Worm (Caenorhabditis elegans) whole organism, mixed stage, embryonic: Measurements from ENCODE around the gene rab-21.

Experiments used
- M03D4.4 ChIP-seq: sonication (generic microtip); optimal IDR thresholded peaks from 2 replicates; lab custom pipeline; 2017; ENCODE audit warnings: mild to moderate bottlenecking, missing genetic modification characterization, missing compliant biosample characterization
- blmp-1 ChIP-seq: fragments of 150-350 bp; optimal IDR thresholded peaks from 2 replicates; lab custom pipeline; 2014; ENCODE audit warnings: missing biosample characterization, missing genetic modification characterization
- ceh-43 ChIP-seq: fragments of 200-800 bp; sonication (Bioruptor generic); optimal IDR thresholded peaks from 2 replicates; lab custom pipeline; 2018; ENCODE audit warnings: mild to moderate bottlenecking, missing genetic modification characterization, moderate library complexity, missing compliant biosample characterization
- ceh-83 ChIP-seq: fragments of 200-800 bp; sonication (Bioruptor generic); optimal IDR thresholded peaks from 2 replicates; lab custom pipeline; 2018; ENCODE audit warnings: mild to moderate bottlenecking, missing genetic modification characterization, missing compliant biosample characterization
- ces-1 ChIP-seq: fragments of 150-350 bp; optimal IDR thresholded peaks from 2 replicates; lab custom pipeline; 2014; ENCODE audit warnings: missing biosample characterization, missing genetic modification reagents, missing genetic modification characterization
- cnd-1 ChIP-seq: fragments of 200-800 bp; sonication (Bioruptor generic); optimal IDR thresholded peaks from 2 replicates; lab custom pipeline; 2018; ENCODE audit warnings: mild to moderate bottlenecking, missing genetic modification characterization, missing compliant biosample characterization
- drap-1 ChIP-seq: fragments of 200-800 bp; sonication (Bioruptor generic); optimal IDR thresholded peaks from 3 replicates; lab custom pipeline; 2018; ENCODE audit warnings: mild to moderate bottlenecking, missing genetic modification characterization, missing compliant biosample characterization
- elt-1 ChIP-seq: sonication (generic microtip); optimal IDR thresholded peaks from 2 replicates; lab custom pipeline; 2017; ENCODE audit warnings: missing genetic modification characterization, mild to moderate bottlenecking, missing compliant biosample characterization, antibody characterized with exemption, moderate library complexity, borderline replicate concordance; ENCODE audit not compliant: insufficient read depth
- elt-3 ChIP-seq: fragments of 150-350 bp; optimal IDR thresholded peaks from 2 replicates; lab custom pipeline; 2014; ENCODE audit warnings: missing biosample characterization, missing genetic modification characterization
- flh-1 ChIP-seq: fragments of 200-800 bp; sonication (Bioruptor generic); optimal IDR thresholded peaks from 2 replicates; lab custom pipeline; 2018; ENCODE audit warnings: mild to moderate bottlenecking, missing genetic modification characterization, moderate library complexity, missing compliant biosample characterization
- ham-2 ChIP-seq: fragments of 200-800 bp; sonication (Bioruptor generic); optimal IDR thresholded peaks from 2 replicates; lab custom pipeline; 2018; ENCODE audit warnings: mild to moderate bottlenecking, missing genetic modification characterization, missing compliant biosample characterization
- lin-13 ChIP-seq: fragments of 150-350 bp; optimal IDR thresholded peaks from 2 replicates; lab custom pipeline; 2014; ENCODE audit warnings: missing biosample characterization, missing genetic modification characterization
- lsy-2 ChIP-seq: fragments of 150-350 bp; optimal IDR thresholded peaks from 2 replicates; lab custom pipeline; 2014; ENCODE audit warnings: missing biosample characterization, missing genetic modification characterization
- mab-5 ChIP-seq: fragments of 150-350 bp; optimal IDR thresholded peaks from 2 replicates; lab custom pipeline; 2014; ENCODE audit warnings: missing biosample characterization, missing genetic modification characterization
- mep-1 ChIP-seq: fragments of 150-350 bp; optimal IDR thresholded peaks from 2 replicates; lab custom pipeline; 2017; ENCODE audit warnings: missing biosample characterization, missing genetic modification reagents, missing genetic modification characterization, inconsistent platforms
- mls-2 ChIP-seq: sonication (generic microtip); optimal IDR thresholded peaks from 2 replicates; lab custom pipeline; 2016; ENCODE audit warnings: mild to moderate bottlenecking, missing genetic modification characterization, moderate library complexity, missing compliant biosample characterization
- nhr-12 ChIP-seq: fragments of 150-350 bp; optimal IDR thresholded peaks from 2 replicates; lab custom pipeline; 2014; ENCODE audit warnings: missing biosample characterization, missing genetic modification characterization
- nhr-2 ChIP-seq: fragments of 150-350 bp; optimal IDR thresholded peaks from 2 replicates; lab custom pipeline; 2014; ENCODE audit warnings: missing biosample characterization, missing genetic modification characterization
- nhr-237 ChIP-seq: fragments of 150-350 bp; optimal IDR thresholded peaks from 2 replicates; lab custom pipeline; 2014; ENCODE audit warnings: missing biosample characterization, missing genetic modification characterization
- nhr-76 ChIP-seq: sonication (generic microtip); optimal IDR thresholded peaks from 2 replicates; lab custom pipeline; 2017; ENCODE audit warnings: missing biosample characterization, missing genetic modification characterization
- pha-4 ChIP-seq: fragments of 150-350 bp; optimal IDR thresholded peaks from 2 replicates; lab custom pipeline; 2018; ENCODE audit warnings: missing biosample characterization, missing genetic modification reagents, missing genetic modification characterization
- sem-2 ChIP-seq: fragments of 200-800 bp; sonication (Bioruptor generic); optimal IDR thresholded peaks from 2 replicates; lab custom pipeline; 2018; ENCODE audit warnings: mild to moderate bottlenecking, missing genetic modification characterization, missing compliant biosample characterization
- snpc-4 ChIP-seq: fragments of 150-350 bp; optimal IDR thresholded peaks from 2 replicates; lab custom pipeline; 2014; ENCODE audit warnings: missing biosample characterization, missing genetic modification characterization
- sptf-1 ChIP-seq: sonication (generic microtip); optimal IDR thresholded peaks from 2 replicates; lab custom pipeline; 2017; ENCODE audit warnings: mild to moderate bottlenecking, missing genetic modification characterization, moderate library complexity, missing compliant biosample characterization
- unc-120 ChIP-seq: sonication (generic microtip); optimal IDR thresholded peaks from 2 replicates; lab custom pipeline; 2017; ENCODE audit warnings: missing genetic modification characterization, missing compliant biosample characterization; ENCODE audit not compliant: poor library complexity, severe bottlenecking
- unc-62 ChIP-seq: fragments of 150-350 bp; optimal IDR thresholded peaks from 2 replicates; lab custom pipeline; 2014; ENCODE audit warnings: missing biosample characterization, missing genetic modification reagents, missing genetic modification characterization
- zip-8 ChIP-seq: fragments of 150-350 bp; optimal IDR thresholded peaks from 2 replicates; lab custom pipeline; 2014; ENCODE audit warnings: missing biosample characterization, missing genetic modification characterization
- ztf-11 ChIP-seq: fragments of 150-350 bp; optimal IDR thresholded peaks from 2 replicates; lab custom pipeline; 2014; ENCODE audit warnings: missing biosample characterization, missing genetic modification characterization

The rab-21 gene

ce11 chrII:8746298-8746775 lies 31.5 kb upstream of the rab-21 start:
- TF ChIP-seq nhr-2 (tag; lab: Kevin White, UChicago): no peak
- no peak for TF ChIP-seq zip-8 (tag; lab: Kevin White, UChicago)
- no peak for TF ChIP-seq sptf-1 (tag; lab: Kevin White, UChicago)
- no peak for TF ChIP-seq unc-62 (GFP tag; lab: Kevin White, UChicago)
- no peak for TF ChIP-seq ceh-83 (GFP tag; lab: Kevin White, UChicago)
- no peak for TF ChIP-seq lin-13 (tag; lab: Kevin White, UChicago)
- TF ChIP-seq nhr-12 (tag; lab: Kevin White, UChicago): no peak
- TF ChIP-seq M03D4.4 (tag; lab: Kevin White, UChicago): no peak
- no peak for TF ChIP-seq snpc-4 (tag; lab: Kevin White, UChicago)
- no peak for TF ChIP-seq mep-1
- TF ChIP-seq ces-1 (GFP tag; lab: Kevin White, UChicago): no peak
- TF ChIP-seq elt-1: no peak

- TF ChIP-seq ztf-11: no peak
- TF ChIP-seq pha-4 (tag; lab: Kevin White, UChicago): no peak
- no peak for TF ChIP-seq nhr-237 (tag; lab: Kevin White, UChicago)
- TF ChIP-seq cnd-1 (tag; lab: Kevin White, UChicago): no peak
- no peak for TF ChIP-seq zip-8 (tag; lab: Kevin White, UChicago)
- TF ChIP-seq sem-2 (GFP tag; lab: Kevin White, UChicago): no peak
- TF ChIP-seq unc-62 (GFP tag; lab: Kevin White, UChicago): no peak
- no peak for TF ChIP-seq lsy-2
- no peak for TF ChIP-seq ceh-83 (GFP tag; lab: Kevin White, UChicago)
- TF ChIP-seq unc-120 (tag; lab: Kevin White, UChicago): no peak
- no peak for TF ChIP-seq snpc-4 (tag; lab: Kevin White, UChicago)
- TF ChIP-seq nhr-2 (tag; lab: Kevin White, UChicago): no peak
- TF ChIP-seq ham-2 (GFP tag; lab: Kevin White, UChicago): no peak
- no peak for TF ChIP-seq blmp-1 (tag; lab: Kevin White, UChicago)
- TF ChIP-seq mab-5: no peak
- no peak for TF ChIP-seq flh-1 (GFP tag; lab: Kevin White, UChicago)
These were observed 30.9 kb upstream of the rab-21 start for ce11 chrII:8745449-8746297.

- TF ChIP-seq mls-2 (tag; lab: Kevin White, UChicago) (no peak), unc-62 (GFP tag; lab: Kevin White, UChicago) (no peak), drap-1 (no peak), snpc-4 (tag; lab: Kevin White, UChicago) (no peak), elt-3 (no peak), ham-2 (GFP tag; lab: Kevin White, UChicago) (no peak), zip-8 (tag; lab: Kevin White, UChicago) (no peak), nhr-237 (tag; lab: Kevin White, UChicago) (no peak), mab-5 (no peak), flh-1 (GFP tag; lab: Kevin White, UChicago) (no peak), lin-13 (tag; lab: Kevin White, UChicago) (no peak), ztf-11 (no peak), nhr-76 (tag; lab: Kevin White, UChicago) (no peak), ceh-83 (GFP tag; lab: Kevin White, UChicago) (no peak), ceh-43 (GFP tag; lab: Kevin White, UChicago) (no peak), nhr-12 (tag; lab: Kevin White, UChicago) (no peak), lsy-2 (no peak), sptf-1 (tag; lab: Kevin White, UChicago) (no peak), M03D4.4 (tag; lab: Kevin White, UChicago) (no peak), nhr-2 (tag; lab: Kevin White, UChicago) (no peak)
These were observed 30.0 kb upstream of the rab-21 start for ce11 chrII:8744555-8745448.
